Worm (Caenorhabditis elegans): ENCODE measurements around the gene rif-1.2.

Gene rif-1.2

ce11 chrX:12371321-12371720 lies at the start of gene rif-1.2:
Gene rif-1.2 (minus strand): TSS chrX:12371421.
- TF ChIP-seq cnd-1 (tag; optimal IDR thresholded peaks at IDR 0.05): no peak

DNA sequence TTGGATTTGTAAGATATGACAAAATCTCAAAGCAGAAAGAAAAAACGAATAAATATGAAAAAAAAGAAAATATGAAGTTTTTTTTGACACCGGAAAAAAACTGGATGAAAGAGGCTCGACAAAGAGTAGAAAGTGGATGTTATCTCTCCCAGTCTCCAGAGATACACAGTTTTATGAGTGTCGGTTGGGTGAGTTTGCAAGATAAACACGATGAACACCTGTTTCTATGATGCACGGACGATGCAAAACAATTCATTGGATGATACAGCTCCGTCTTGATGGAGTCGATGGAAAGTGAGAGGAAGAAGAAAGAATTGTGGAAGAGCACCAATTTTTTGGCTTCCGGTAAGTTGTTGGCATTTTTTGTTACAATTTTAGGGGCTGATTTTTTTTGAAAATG lies 44.6 kb upstream of the rif-1.2 start:
- TF ChIP-seq ham-2 (GFP tag; optimal IDR thresholded peaks at IDR 0.05): no peak
- TF ChIP-seq hlh-1 (tag; optimal IDR thresholded peaks at IDR 0.05): peak; percentile 94

- TF ChIP-seq unc-62 (GFP tag; optimal IDR thresholded peaks at IDR 0.05): no peak
- TF ChIP-seq ces-1 (GFP tag; optimal IDR thresholded peaks at IDR 0.05): no peak
- TF ChIP-seq lin-13 (tag; optimal IDR thresholded peaks at IDR 0.05): no peak
- TF ChIP-seq drap-1 (GFP tag; optimal IDR thresholded peaks at IDR 0.05): no peak
- no peak for TF ChIP-seq cnd-1 (tag; optimal IDR thresholded peaks at IDR 0.05)
- TF ChIP-seq hlh-1 (tag; optimal IDR thresholded peaks at IDR 0.05): no peak
- no peak for TF ChIP-seq unc-39 (tag; optimal IDR thresholded peaks at IDR 0.05)
- TF ChIP-seq ceh-39 (tag; optimal IDR thresholded peaks at IDR 0.05): no peak
Measured at ce11 chrX:12413941-12414340, 42.7 kb upstream of the rif-1.2 start, which contains the start of gene lin-2. Gene lin-2 (minus strand): TSS chrX:12414041.

ce11 chrX:12407297-12407696 lies 36.1 kb upstream of the rif-1.2 start:
- TF ChIP-seq drap-1 (GFP tag; optimal IDR thresholded peaks at IDR 0.05): peak; percentile 62
- TF ChIP-seq unc-120 (tag; optimal IDR thresholded peaks at IDR 0.05; ENCODE audit: poor library complexity, severe bottlenecking): peak; percentile 32
- no peak for TF ChIP-seq nhr-76 (tag; optimal IDR thresholded peaks at IDR 0.05)
- TF ChIP-seq mls-2 (tag; optimal IDR thresholded peaks at IDR 0.05): peak; percentile 33
- peak; percentile 71 for TF ChIP-seq sptf-1 (tag; optimal IDR thresholded peaks at IDR 0.05)
- TF ChIP-seq ces-1 (GFP tag; optimal IDR thresholded peaks at IDR 0.05): peak; percentile 98

DNA sequence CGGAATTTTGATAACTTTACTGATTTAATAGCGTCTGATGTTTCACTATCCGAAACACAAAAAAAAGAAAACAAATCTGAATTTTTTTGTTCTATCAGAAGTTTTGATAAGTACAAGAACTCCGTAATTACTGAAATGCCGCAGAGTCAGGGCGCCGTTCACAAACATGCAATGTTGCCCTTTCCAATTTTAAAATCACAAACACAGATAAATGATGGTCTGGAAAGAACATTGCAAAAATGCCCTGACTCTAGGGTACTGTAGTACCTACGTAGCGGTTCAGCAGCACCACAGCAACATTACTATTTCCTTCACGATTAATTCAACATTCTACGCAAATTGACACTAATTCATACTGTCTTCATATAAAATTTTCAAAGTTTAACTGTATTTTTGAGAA lies 35.4 kb upstream of the rif-1.2 start:
- TF ChIP-seq tbx-8 (GFP tag; optimal IDR thresholded peaks at IDR 0.05) (no peak), ceh-83 (GFP tag; optimal IDR thresholded peaks at IDR 0.05) (no peak), elt-3 (tag; optimal IDR thresholded peaks at IDR 0.05) (no peak), sem-2 (GFP tag; optimal IDR thresholded peaks at IDR 0.05) (no peak), lin-32 (GFP tag; optimal IDR thresholded peaks at IDR 0.05) (no peak), mab-5 (tag; optimal IDR thresholded peaks at IDR 0.05) (no peak), snpc-4 (tag; optimal IDR thresholded peaks at IDR 0.05) (no peak), ham-2 (GFP tag; optimal IDR thresholded peaks at IDR 0.05) (no peak), M03D4.4 (tag; optimal IDR thresholded peaks at IDR 0.05) (no peak), nhr-76 (tag; optimal IDR thresholded peaks at IDR 0.05) (no peak), unc-39 (tag; optimal IDR thresholded peaks at IDR 0.05) (no peak), hlh-1 (tag; optimal IDR thresholded peaks at IDR 0.05) (no peak), pha-4 (tag; optimal IDR thresholded peaks at IDR 0.05) (no peak), nhr-28 (tag; optimal IDR thresholded peaks at IDR 0.05) (no peak), nhr-237 (tag; optimal IDR thresholded peaks at IDR 0.05) (no peak)

ce11 chrX:12406037-12406436 lies 34.8 kb upstream of the rif-1.2 start:
- TF ChIP-seq blmp-1 (tag; optimal IDR thresholded peaks at IDR 0.05) (no peak), elt-3 (tag; optimal IDR thresholded peaks at IDR 0.05) (no peak), cnd-1 (tag; optimal IDR thresholded peaks at IDR 0.05) (no peak), lin-32 (GFP tag; optimal IDR thresholded peaks at IDR 0.05) (no peak), sem-2 (GFP tag; optimal IDR thresholded peaks at IDR 0.05) (no peak), nhr-237 (tag; optimal IDR thresholded peaks at IDR 0.05) (no peak), sptf-1 (tag; optimal IDR thresholded peaks at IDR 0.05) (no peak), ceh-83 (GFP tag; optimal IDR thresholded peaks at IDR 0.05) (no peak), unc-39 (tag; optimal IDR thresholded peaks at IDR 0.05) (no peak), pha-4 (tag; optimal IDR thresholded peaks at IDR 0.05) (no peak), zip-8 (tag; optimal IDR thresholded peaks at IDR 0.05) (no peak), elt-1 (tag; optimal IDR thresholded peaks at IDR 0.05; ENCODE audit: borderline replicate concordance, insufficient read depth) (no peak), ces-1 (GFP tag; optimal IDR thresholded peaks at IDR 0.05) (no peak)

ce11 chrX:12404729-12405128 lies 33.5 kb upstream of the rif-1.2 start:
- TF ChIP-seq mep-1 (tag; optimal IDR thresholded peaks at IDR 0.05) (no peak), unc-62 (GFP tag; optimal IDR thresholded peaks at IDR 0.05) (peak; percentile 54)

All from whole organism, mixed stage, embryonic.